Fruit fly (Drosophila melanogaster): ENCODE measurements around the gene tank.

dm6 chr2L:4868383-4868782, 30.6 kb upstream of the tank start:
- TF ChIP-seq Myc (optimal IDR thresholded peaks at IDR 0.05): no peak
- TF ChIP-seq h (optimal IDR thresholded peaks at IDR 0.05): no peak
- TF ChIP-seq ttk (optimal IDR thresholded peaks at IDR 0.05): no peak
- TF ChIP-seq insv (optimal IDR thresholded peaks at IDR 0.05): no peak

Measured in Kc167 (cell line).